Fruit fly (Drosophila melanogaster): ENCODE results near the gene Golgin84.

dm6 chr3R:24320342-24320711 lies 37.4 kb downstream of the Golgin84 start:
- TF ChIP-seq Crg-1 (GFP tag; optimal IDR thresholded peaks at IDR 0.05) (no peak), pad (GFP tag; optimal IDR thresholded peaks at IDR 0.05) (no peak), CG14711 (tag; optimal IDR thresholded peaks at IDR 0.05) (no peak), ovo (GFP tag; optimal IDR thresholded peaks at IDR 0.05) (no peak), CG12768 (GFP tag; optimal IDR thresholded peaks at IDR 0.05) (peak; percentile 5), CG11617 (GFP tag; optimal IDR thresholded peaks at IDR 0.05) (no peak)
